Fruit fly (Drosophila melanogaster): Measurements from ENCODE around the gene Ipp.
A peak's percentile ranks its signal among the peaks of the same experiment; 100 is the strongest.

The Ipp gene

DNA sequence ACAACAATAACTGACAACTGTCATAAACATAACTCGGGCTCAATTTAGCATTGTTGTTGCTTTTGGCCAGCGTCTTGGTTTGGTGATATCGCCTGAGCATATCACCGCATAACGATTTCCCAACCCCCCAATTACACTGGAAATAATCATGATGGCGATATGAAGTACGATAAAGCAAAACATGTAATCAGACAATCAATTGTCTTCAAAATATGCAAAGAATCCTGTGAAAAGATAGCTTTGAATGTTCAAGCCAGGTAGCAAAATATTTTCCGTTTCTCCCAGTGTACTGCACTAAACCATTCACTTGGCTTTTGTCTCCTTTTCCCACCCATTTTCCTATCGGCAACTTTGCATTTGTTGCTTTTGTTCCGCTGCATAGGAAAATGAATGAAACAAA is 40.9 kb downstream of the Ipp start (continued):
- TF ChIP-seq org-1 (GFP tag; optimal IDR thresholded peaks at IDR 0.05) (peak; percentile 27), eve (GFP tag; optimal IDR thresholded peaks at IDR 0.05) (peak in 1 of 2 experiments; percentile 89), gem (tag; optimal IDR thresholded peaks at IDR 0.05) (peak; percentile 67), wdn (GFP tag; IDR thresholded peaks at IDR 0.05) (no peak), TFAM (GFP tag; optimal IDR thresholded peaks at IDR 0.05) (peak; percentile 34), wek (GFP tag; optimal IDR thresholded peaks at IDR 0.05) (peak; percentile 35), CG11085 (GFP tag; IDR thresholded peaks at IDR 0.05) (no peak), Oaz (GFP tag; IDR thresholded peaks at IDR 0.05) (0 out of 2 replicates have a peak, but pooled peaks have one; percentile 17), CG9609 (GFP tag; optimal IDR thresholded peaks at IDR 0.05) (no peak), tx (GFP tag; optimal IDR thresholded peaks at IDR 0.05) (no peak), HHEX (GFP tag; optimal IDR thresholded peaks at IDR 0.05) (peak; percentile 71), sqz (GFP tag; optimal IDR thresholded peaks at IDR 0.05) (peak; percentile 34), sd (tag; optimal IDR thresholded peaks at IDR 0.05) (no peak), CG5180 (GFP tag; optimal IDR thresholded peaks at IDR 0.05) (peak; percentile 72), Optix (GFP tag; IDR thresholded peaks at IDR 0.05) (0 out of 3 replicates have a peak, but pooled peaks have one; percentile 44), peb (GFP tag; IDR thresholded peaks at IDR 0.05) (peak; percentile 49; the same call in 1 of the 2 replicates), CG8944 (GFP tag; optimal IDR thresholded peaks at IDR 0.05) (no peak), CG31441 (GFP tag; IDR thresholded peaks at IDR 0.05) (peak; percentile 30; the same call in 1 of the 2 replicates), exex (tag; optimal IDR thresholded peaks at IDR 0.05) (peak; percentile 2), inv (GFP tag; IDR thresholded peaks at IDR 0.05; ENCODE audit: partially characterized antibody) (no peak), chm (GFP tag; IDR thresholded peaks at IDR 0.05) (peak; percentile 80; the same call in 1 of the 2 replicates), Hey (tag; optimal IDR thresholded peaks at IDR 0.05) (no peak), H15 (GFP tag; IDR thresholded peaks at IDR 0.05) (peak; percentile 74; the same call in 2 of the 3 replicates), Gug (GFP tag; IDR thresholded peaks at IDR 0.05) (no peak), jumu (GFP tag; optimal IDR thresholded peaks at IDR 0.05) (peak; percentile 72), ato (GFP tag; IDR thresholded peaks at IDR 0.05; ENCODE audit: partially characterized antibody) (no peak), CG12659 (GFP tag; optimal IDR thresholded peaks at IDR 0.05) (no peak), dimm (GFP tag; IDR thresholded peaks at IDR 0.05) (no peak), Bdp1 (GFP tag; optimal IDR thresholded peaks at IDR 0.05) (no peak), ATbp (GFP tag; optimal IDR thresholded peaks at IDR 0.05) (peak; percentile 82), MTF-1 (GFP tag; optimal IDR thresholded peaks at IDR 0.05; ENCODE audit: borderline replicate concordance) (peak; percentile 61), Meics (GFP tag; optimal IDR thresholded peaks at IDR 0.05) (peak; percentile 29), CG15011 (GFP tag; optimal IDR thresholded peaks at IDR 0.05) (peak; percentile 33), CG10654 (GFP tag; optimal IDR thresholded peaks at IDR 0.05) (peak; percentile 74), lola (GFP tag; optimal IDR thresholded peaks at IDR 0.05) (no peak), CG10959 (GFP tag; IDR thresholded peaks at IDR 0.05) (peak; percentile 64; the same call in 1 of the 2 replicates), CG8765 (GFP tag; IDR thresholded peaks at IDR 0.05) (no peak; the same call in 1 of the 2 replicates), CG6791 (GFP tag; IDR thresholded peaks at IDR 0.05; ENCODE audit: partially characterized antibody) (no peak), ash1 (GFP tag; optimal IDR thresholded peaks at IDR 0.05) (no peak), CG7839 (tag; optimal IDR thresholded peaks at IDR 0.05) (peak; percentile 57), crol (GFP tag; IDR thresholded peaks at IDR 0.05) (no peak), run (tag; optimal IDR thresholded peaks at IDR 0.05) (no peak), Spps (tag; optimal IDR thresholded peaks at IDR 0.05) (peak; percentile 7), CG43689 (GFP tag; IDR thresholded peaks at IDR 0.05) (no peak), p53 (GFP tag; optimal IDR thresholded peaks at IDR 0.05) (peak; percentile 20), Hr3 (GFP tag; optimal IDR thresholded peaks at IDR 0.05) (no peak), CG30403 (GFP tag; optimal IDR thresholded peaks at IDR 0.05) (peak; percentile 50), CG12744 (GFP tag; optimal IDR thresholded peaks at IDR 0.05) (no peak), CTCF (GFP tag; optimal IDR thresholded peaks at IDR 0.05) (peak; percentile 28), gfzf (GFP tag; optimal IDR thresholded peaks at IDR 0.05) (no peak), CG12071 (GFP tag; optimal IDR thresholded peaks at IDR 0.05) (peak; percentile 83)
